Worm (Caenorhabditis elegans) whole organism, L1 larva: ENCODE measurements around the gene glb-20.
A peak's percentile ranks its signal among the peaks of the same experiment; 100 is the strongest.

Experiments used
- C34B4.2 ChIP-seq: sonication (generic microtip); optimal IDR thresholded peaks from 2 replicates; lab custom pipeline; 2017; ENCODE audit warnings: mild to moderate bottlenecking, missing genetic modification characterization, missing compliant biosample characterization
- Y116A8C.19 ChIP-seq: sonication (generic microtip); optimal IDR thresholded peaks from 2 replicates; lab custom pipeline; 2016; ENCODE audit warnings: missing compliant biosample characterization, missing genetic modification characterization, borderline replicate concordance
- aha-1 ChIP-seq: fragments of 150-350 bp; optimal IDR thresholded peaks from 2 replicates; lab custom pipeline; 2014; ENCODE audit warnings: missing biosample characterization, missing genetic modification characterization
- alr-1 ChIP-seq: fragments of 200-800 bp; sonication (Bioruptor generic); optimal IDR thresholded peaks from 2 replicates; lab custom pipeline; 2018; ENCODE audit warnings: borderline replicate concordance, mild to moderate bottlenecking, missing genetic modification characterization, missing compliant biosample characterization
- aly-2 ChIP-seq: fragments of 150-350 bp; optimal IDR thresholded peaks from 2 replicates; lab custom pipeline; 2014; ENCODE audit warnings: missing biosample characterization, missing genetic modification characterization
- blmp-1 ChIP-seq: fragments of 150-350 bp; optimal IDR thresholded peaks from 2 replicates; lab custom pipeline; 2014; ENCODE audit warnings: missing biosample characterization, missing genetic modification characterization
- ceh-63 ChIP-seq: fragments of 200-800 bp; sonication (Bioruptor generic); optimal IDR thresholded peaks from 2 replicates; lab custom pipeline; 2018; ENCODE audit warnings: mild to moderate bottlenecking, missing genetic modification characterization, missing compliant biosample characterization
- ceh-82 ChIP-seq, 3 experiments: fragments of 150-350 bp in 1 of 3; sonication (generic microtip) in 2 of 3; optimal IDR thresholded peaks; 2 replicates each; lab custom pipeline; 2014 to 2017; ENCODE audit warnings: missing biosample characterization in 3 of 3, missing genetic modification characterization in 3 of 3
- ceh-88 ChIP-seq: fragments of 200-800 bp; sonication (Bioruptor generic); IDR thresholded peaks from 2 replicates; pipeline ENCODE4 v1.3.6; 2022; ENCODE audit warnings: missing genetic modification characterization, missing compliant biosample characterization
- ceh-90 ChIP-seq: sonication (generic microtip); optimal IDR thresholded peaks from 2 replicates; lab custom pipeline; 2016; ENCODE audit warnings: missing genetic modification characterization, missing compliant biosample characterization
- dpl-1 ChIP-seq, 3 experiments: fragments of 150-350 bp in 2 of 3; sonication (generic microtip) in 1 of 3; optimal IDR thresholded peaks; 2 replicates each; lab custom pipeline; 2014 to 2017; ENCODE audit warnings: missing biosample characterization in 3 of 3, missing genetic modification characterization in 3 of 3, missing genetic modification reagents in 3 of 3
- dsc-1 ChIP-seq: sonication (generic microtip); optimal IDR thresholded peaks from 2 replicates; lab custom pipeline; 2016; ENCODE audit warnings: mild to moderate bottlenecking, missing genetic modification characterization, missing compliant biosample characterization
- efl-3 ChIP-seq: fragments of 200-800 bp; sonication (Bioruptor generic); optimal IDR thresholded peaks from 2 replicates; lab custom pipeline; 2018; ENCODE audit warnings: mild to moderate bottlenecking, missing genetic modification characterization, missing compliant biosample characterization
- egl-27 ChIP-seq, 2 experiments: fragments of 150-350 bp in 1 of 2; sonication (generic microtip); optimal IDR thresholded peaks; 3 replicates each; lab custom pipeline; 2017 to 2018; ENCODE audit warnings: missing biosample characterization in 2 of 2, missing genetic modification characterization in 2 of 2, missing genetic modification reagents in 2 of 2
- elt-2 ChIP-seq: sonication (generic microtip); optimal IDR thresholded peaks from 2 replicates; lab custom pipeline; 2016; ENCODE audit warnings: missing genetic modification characterization, mild to moderate bottlenecking, inconsistent platforms, missing compliant biosample characterization, missing genetic modification reagents
- elt-3 ChIP-seq, 6 experiments: fragments of 150-350 bp in 1 of 6; sonication (generic microtip); optimal IDR thresholded peaks; 2 replicates each; lab custom pipeline; 2017 to 2018; ENCODE audit warnings: missing biosample characterization in 6 of 6, missing genetic modification characterization in 6 of 6, inconsistent platforms in 1 of 6
- ets-5 ChIP-seq: fragments of 200-800 bp; sonication (Bioruptor generic); IDR thresholded peaks from 2 replicates; pipeline ENCODE4 v1.3.6; 2022; ENCODE audit warnings: missing genetic modification characterization, missing compliant biosample characterization
- fkh-4 ChIP-seq: sonication (generic microtip); optimal IDR thresholded peaks from 2 replicates; lab custom pipeline; 2016; ENCODE audit warnings: missing compliant biosample characterization, missing genetic modification characterization, borderline replicate concordance
- fkh-8 ChIP-seq: sonication (generic microtip); optimal IDR thresholded peaks from 2 replicates; lab custom pipeline; 2016; ENCODE audit warnings: mild to moderate bottlenecking, missing genetic modification characterization, missing compliant biosample characterization
- fos-1 ChIP-seq: fragments of 150-350 bp; optimal IDR thresholded peaks from 2 replicates; lab custom pipeline; 2014; ENCODE audit warnings: missing biosample characterization, missing genetic modification characterization
- grh-1 ChIP-seq: fragments of 200-800 bp; sonication (Bioruptor generic); IDR thresholded peaks from 2 replicates; pipeline ENCODE4 v1.3.6; 2022; ENCODE audit warnings: missing genetic modification reagents, missing genetic modification characterization, missing compliant biosample characterization
- hlh-17 ChIP-seq: fragments of 200-800 bp; sonication (Bioruptor generic); optimal IDR thresholded peaks from 2 replicates; lab custom pipeline; 2018; ENCODE audit warnings: missing genetic modification characterization, mild to moderate bottlenecking, missing compliant biosample characterization, moderate library complexity, borderline replicate concordance
- hpl-2 ChIP-seq: fragments of 150-350 bp; optimal IDR thresholded peaks from 2 replicates; lab custom pipeline; 2014; ENCODE audit warnings: missing biosample characterization, missing genetic modification reagents, missing genetic modification characterization
- irx-1 ChIP-seq: sonication (generic microtip); optimal IDR thresholded peaks from 2 replicates; lab custom pipeline; 2016; ENCODE audit warnings: missing genetic modification characterization, missing compliant biosample characterization
- isw-1 ChIP-seq: fragments of 200-800 bp; sonication (Bioruptor generic); IDR thresholded peaks from 2 replicates; pipeline ENCODE4 v1.3.6; 2022; ENCODE audit warnings: missing genetic modification characterization, missing compliant biosample characterization
- jun-1 ChIP-seq: fragments of 150-350 bp; optimal IDR thresholded peaks from 2 replicates; lab custom pipeline; 2014; ENCODE audit warnings: missing biosample characterization, missing genetic modification reagents, missing genetic modification characterization
- lin-13 ChIP-seq: fragments of 150-350 bp; optimal IDR thresholded peaks from 2 replicates; lab custom pipeline; 2014; ENCODE audit warnings: missing biosample characterization, missing genetic modification reagents, missing genetic modification characterization
- lin-15B ChIP-seq: fragments of 150-350 bp; sonication (generic microtip); optimal IDR thresholded peaks from 3 replicates; lab custom pipeline; 2014; ENCODE audit warnings: missing biosample characterization, missing genetic modification characterization
- lin-35 ChIP-seq, 2 experiments: fragments of 150-350 bp; optimal IDR thresholded peaks; 2 replicates each; lab custom pipeline; 2014; ENCODE audit warnings: missing biosample characterization in 2 of 2, missing genetic modification characterization in 2 of 2, missing genetic modification reagents in 2 of 2
- lin-39 ChIP-seq: fragments of 150-350 bp; optimal IDR thresholded peaks from 2 replicates; lab custom pipeline; 2014; ENCODE audit warnings: missing biosample characterization, missing genetic modification reagents, missing genetic modification characterization
- mef-2 ChIP-seq: fragments of 150-350 bp; optimal IDR thresholded peaks from 2 replicates; lab custom pipeline; 2014; ENCODE audit warnings: missing biosample characterization, missing genetic modification characterization
- nhr-11 ChIP-seq: fragments of 150-350 bp; optimal IDR thresholded peaks from 2 replicates; lab custom pipeline; 2014; ENCODE audit warnings: missing biosample characterization, missing genetic modification characterization
- nhr-19 ChIP-seq: fragments of 200-800 bp; sonication (Bioruptor generic); conservative IDR thresholded peaks from 2 replicates; pipeline ENCODE4 v1.3.6; 2022; ENCODE audit warnings: missing genetic modification characterization, missing compliant biosample characterization
- nhr-20 ChIP-seq: sonication (generic microtip); optimal IDR thresholded peaks from 2 replicates; lab custom pipeline; 2016; ENCODE audit warnings: mild to moderate bottlenecking, missing genetic modification characterization, missing compliant biosample characterization
- nhr-237 ChIP-seq: fragments of 150-350 bp; optimal IDR thresholded peaks from 2 replicates; lab custom pipeline; 2014; ENCODE audit warnings: missing biosample characterization, missing genetic modification characterization
- nhr-28 ChIP-seq: fragments of 150-350 bp; optimal IDR thresholded peaks from 2 replicates; lab custom pipeline; 2014; ENCODE audit warnings: missing biosample characterization, missing genetic modification characterization
- nhr-47 ChIP-seq: sonication (generic microtip); optimal IDR thresholded peaks from 2 replicates; lab custom pipeline; 2016; ENCODE audit warnings: mild to moderate bottlenecking, missing genetic modification characterization, moderate library complexity, missing compliant biosample characterization
- nhr-71 ChIP-seq: sonication (generic microtip); optimal IDR thresholded peaks from 2 replicates; lab custom pipeline; 2016; ENCODE audit warnings: mild to moderate bottlenecking, missing genetic modification characterization, moderate library complexity, missing compliant biosample characterization
- nhr-76 ChIP-seq: sonication (generic microtip); optimal IDR thresholded peaks from 2 replicates; lab custom pipeline; 2017; ENCODE audit warnings: missing biosample characterization, missing genetic modification characterization
- nhr-77 ChIP-seq: fragments of 150-350 bp; optimal IDR thresholded peaks from 2 replicates; lab custom pipeline; 2014; ENCODE audit warnings: missing biosample characterization, missing genetic modification characterization
- nhr-84 ChIP-seq: sonication (generic microtip); optimal IDR thresholded peaks from 2 replicates; lab custom pipeline; 2017; ENCODE audit warnings: missing biosample characterization, missing genetic modification characterization
- nhr-85 ChIP-seq: sonication (generic microtip); peaks from one replicate; lab custom pipeline; 2016; ENCODE audit warnings: missing genetic modification characterization, inconsistent platforms, missing compliant biosample characterization
- pag-3 ChIP-seq: sonication (generic microtip); optimal IDR thresholded peaks from 2 replicates; lab custom pipeline; 2017; ENCODE audit warnings: missing genetic modification characterization, mild to moderate bottlenecking, missing compliant biosample characterization, antibody characterized with exemption, borderline replicate concordance; ENCODE audit not compliant: insufficient read depth
- pqm-1 ChIP-seq: sonication (generic microtip); optimal IDR thresholded peaks from 3 replicates; lab custom pipeline; 2017; ENCODE audit warnings: missing biosample characterization, missing genetic modification characterization
- snpc-4 ChIP-seq: fragments of 150-350 bp; optimal IDR thresholded peaks from 2 replicates; lab custom pipeline; 2014; ENCODE audit warnings: missing biosample characterization, missing genetic modification characterization
- snu-23 ChIP-seq: sonication (generic microtip); optimal IDR thresholded peaks from 2 replicates; lab custom pipeline; 2016; ENCODE audit warnings: missing genetic modification characterization, missing compliant biosample characterization
- sup-37 ChIP-seq: fragments of 200-800 bp; sonication (Bioruptor generic); optimal IDR thresholded peaks from 2 replicates; lab custom pipeline; 2018; ENCODE audit warnings: mild to moderate bottlenecking, missing genetic modification characterization, missing compliant biosample characterization
- swsn-7 ChIP-seq: sonication (generic microtip); optimal IDR thresholded peaks from 2 replicates; lab custom pipeline; 2016; ENCODE audit warnings: missing genetic modification characterization, missing compliant biosample characterization
- tlp-1 ChIP-seq: fragments of 150-350 bp; optimal IDR thresholded peaks from 2 replicates; lab custom pipeline; 2014; ENCODE audit warnings: missing biosample characterization, missing genetic modification characterization
- unc-30 ChIP-seq: sonication (generic microtip); optimal IDR thresholded peaks from 2 replicates; lab custom pipeline; 2017; ENCODE audit warnings: missing biosample characterization, missing genetic modification characterization
- unc-62 ChIP-seq: fragments of 150-350 bp; optimal IDR thresholded peaks from 2 replicates; lab custom pipeline; 2014; ENCODE audit warnings: missing biosample characterization, missing genetic modification reagents, missing genetic modification characterization
- unc-86 ChIP-seq: sonication (generic microtip); optimal IDR thresholded peaks from 2 replicates; lab custom pipeline; 2016; ENCODE audit warnings: missing genetic modification characterization, missing compliant biosample characterization
- vab-15 ChIP-seq: sonication (generic microtip); optimal IDR thresholded peaks from 2 replicates; lab custom pipeline; 2017; ENCODE audit warnings: missing genotype, mild to moderate bottlenecking, missing genetic modification characterization, missing compliant biosample characterization
- ztf-4 ChIP-seq: fragments of 150-350 bp; optimal IDR thresholded peaks from 2 replicates; lab custom pipeline; 2014; ENCODE audit warnings: missing biosample characterization, missing genetic modification characterization

Gene glb-20

ce11 chrX:13511796-13512195, 44.2 kb downstream of the glb-20 start:
- TF ChIP-seq ceh-88 (GFP tag; lab: Robert Waterston, UW): no peak
- no peak for TF ChIP-seq ztf-4 (tag; lab: Kevin White, UChicago)
- no peak for TF ChIP-seq fkh-8
- no peak for TF ChIP-seq hlh-17 (GFP tag; lab: Kevin White, UChicago)
- no peak for TF ChIP-seq alr-1 (tag; lab: Kevin White, UChicago)
- TF ChIP-seq irx-1 (tag; lab: Kevin White, UChicago): peak; percentile 39
- no peak for TF ChIP-seq nhr-76
- peak; percentile 27 to 54 for TF ChIP-seq lin-35 (GFP tag; optimal IDR thresholded peaks at IDR 0.05; lab: Kevin White, UChicago)
- no peak for TF ChIP-seq sup-37 (GFP tag; lab: Kevin White, UChicago)
- peak; percentile 56 for TF ChIP-seq fos-1 (tag; lab: Kevin White, UChicago)
- TF ChIP-seq ceh-82 (tag; optimal IDR thresholded peaks at IDR 0.05; lab: Kevin White, UChicago): peak in 2 of 3 experiments; percentile 6 to 46
- no peak for TF ChIP-seq ceh-63 (GFP tag; lab: Kevin White, UChicago)
- TF ChIP-seq Y116A8C.19: no peak
- peak; percentile 79 for TF ChIP-seq snu-23 (GFP tag; lab: Kevin White, UChicago)
- no peak for TF ChIP-seq nhr-11
- no peak; the same call in 1 of the 2 replicates for TF ChIP-seq isw-1
- TF ChIP-seq nhr-84 (tag; lab: Kevin White, UChicago): no peak
- peak; percentile 59 for TF ChIP-seq nhr-19 (GFP tag; lab: Robert Waterston, UW)
- TF ChIP-seq pqm-1: no peak
- no peak for TF ChIP-seq ceh-90 (tag; lab: Kevin White, UChicago)
- TF ChIP-seq lin-15B (tag; lab: Kevin White, UChicago): no peak
- no peak for TF ChIP-seq efl-3 (GFP tag; lab: Kevin White, UChicago)
- TF ChIP-seq nhr-20 (tag; lab: Kevin White, UChicago): peak; percentile 61
- TF ChIP-seq fkh-4: no peak
- TF ChIP-seq nhr-77 (tag; lab: Kevin White, UChicago): no peak
- TF ChIP-seq hpl-2 (GFP tag; lab: Kevin White, UChicago): no peak
- no peak for TF ChIP-seq lin-39 (tag; lab: Kevin White, UChicago)
- TF ChIP-seq tlp-1 (tag; lab: Kevin White, UChicago): no peak
- TF ChIP-seq snpc-4 (tag; lab: Kevin White, UChicago): no peak
- TF ChIP-seq aha-1 (tag; lab: Kevin White, UChicago): no peak
- TF ChIP-seq pag-3 (tag; lab: Kevin White, UChicago): no peak
- TF ChIP-seq aly-2 (tag; lab: Kevin White, UChicago): no peak
- no peak for TF ChIP-seq lin-13 (GFP tag; lab: Kevin White, UChicago)
- TF ChIP-seq nhr-237 (tag; lab: Kevin White, UChicago): no peak
- no peak for TF ChIP-seq egl-27 (tag; optimal IDR thresholded peaks at IDR 0.05; lab: Kevin White, UChicago)
- TF ChIP-seq unc-30 (tag; lab: Kevin White, UChicago): no peak
- no peak for TF ChIP-seq vab-15 (tag; lab: Kevin White, UChicago)
- TF ChIP-seq nhr-28: no peak
- TF ChIP-seq unc-62: no peak
- TF ChIP-seq unc-86 (tag; lab: Kevin White, UChicago): peak; percentile 34
- peak in 1 of 3 experiments; percentile 19 for TF ChIP-seq dpl-1 (GFP tag; optimal IDR thresholded peaks at IDR 0.05; lab: Kevin White, UChicago)
- TF ChIP-seq dsc-1: peak; percentile 67
- TF ChIP-seq blmp-1 (tag; lab: Kevin White, UChicago): peak; percentile 16
- TF ChIP-seq jun-1: peak; percentile 22
- TF ChIP-seq nhr-71: peak; percentile 64
- peak in 2 of 6 experiments; percentile 17 to 25 for TF ChIP-seq elt-3 (tag; optimal IDR thresholded peaks at IDR 0.05; lab: Kevin White, UChicago)
- no peak for TF ChIP-seq elt-2 (tag; lab: Kevin White, UChicago)
- no peak for TF ChIP-seq grh-1 (GFP tag; lab: Robert Waterston, UW)
- TF ChIP-seq nhr-85 (tag; lab: Kevin White, UChicago): peak; percentile 62
- no peak for TF ChIP-seq ets-5
- TF ChIP-seq swsn-7: peak; percentile 46
- TF ChIP-seq nhr-47: peak; percentile 76
- no peak for TF ChIP-seq C34B4.2
- no peak for TF ChIP-seq mef-2 (tag; lab: Kevin White, UChicago)
